Worm (Caenorhabditis elegans) whole organism, L2 larva: ENCODE measurements around the gene T05C7.9.

Experiments used
- ZK546.5 ChIP-seq: sonication (generic microtip); optimal IDR thresholded peaks from 2 replicates; lab custom pipeline; 2017; ENCODE audit warnings: missing biosample characterization, missing genetic modification characterization
- blmp-1 ChIP-seq: sonication (generic microtip); optimal IDR thresholded peaks from 2 replicates; lab custom pipeline; 2017; ENCODE audit warnings: missing genetic modification characterization, mild to moderate bottlenecking, missing compliant biosample characterization, antibody characterized with exemption, moderate library complexity; ENCODE audit not compliant: insufficient read depth
- lin-39 ChIP-seq: fragments of 150-350 bp; optimal IDR thresholded peaks from 2 replicates; lab custom pipeline; 2014; ENCODE audit warnings: missing biosample characterization, missing genetic modification reagents, missing genetic modification characterization
- mab-5 ChIP-seq: fragments of 150-350 bp; optimal IDR thresholded peaks from 2 replicates; lab custom pipeline; 2014; ENCODE audit warnings: missing biosample characterization, missing genetic modification characterization
- mdl-1 ChIP-seq, 2 experiments: fragments of 150-350 bp in 1 of 2; sonication (generic microtip) in 1 of 2; optimal IDR thresholded peaks; 2 replicates each; lab custom pipeline; 2017; ENCODE audit warnings: missing biosample characterization in 2 of 2, missing genetic modification characterization in 2 of 2
- nhr-237 ChIP-seq: fragments of 150-350 bp; optimal IDR thresholded peaks from 2 replicates; lab custom pipeline; 2014; ENCODE audit warnings: missing biosample characterization, missing genetic modification characterization
- unc-62 ChIP-seq: fragments of 150-350 bp; optimal IDR thresholded peaks from 2 replicates; lab custom pipeline; 2014; ENCODE audit warnings: missing biosample characterization, missing genetic modification reagents, missing genetic modification characterization
- zag-1 ChIP-seq: fragments of 150-350 bp; optimal IDR thresholded peaks from 2 replicates; lab custom pipeline; 2014; ENCODE audit warnings: missing biosample characterization, missing genetic modification characterization

DNA sequence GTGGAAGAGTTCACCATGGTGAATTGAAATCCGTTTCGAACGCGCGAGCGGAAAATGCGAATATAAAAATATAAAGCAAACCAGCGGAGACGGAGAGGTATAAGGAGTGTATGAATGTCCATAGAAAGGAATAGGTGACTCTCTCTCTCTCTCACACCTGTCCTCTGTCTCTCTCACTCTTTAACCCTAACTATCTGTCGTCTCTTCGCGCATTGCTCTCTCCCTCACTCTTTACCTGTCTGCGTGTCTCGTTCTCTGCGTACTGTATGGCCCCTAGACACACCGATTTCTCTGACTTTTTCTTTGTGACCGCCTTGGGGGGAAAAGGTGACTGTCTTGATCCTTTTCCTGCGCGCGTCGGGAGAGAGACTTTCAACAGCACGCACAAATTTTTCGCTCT is 27.9 kb upstream of the T05C7.9 start:
- TF ChIP-seq zag-1 (tag; lab: Kevin White, UChicago) = no peak
- peak; percentile 82 for TF ChIP-seq blmp-1
- no peak for TF ChIP-seq ZK546.5
- TF ChIP-seq mdl-1 (tag; optimal IDR thresholded peaks at IDR 0.05; lab: Kevin White, UChicago) = no peak
- no peak for TF ChIP-seq nhr-237
- no peak for TF ChIP-seq mab-5 (tag; lab: Kevin White, UChicago)
- no peak for TF ChIP-seq lin-39 (tag; lab: Kevin White, UChicago)
- no peak for TF ChIP-seq unc-62 (GFP tag; lab: Kevin White, UChicago)
